Fruit fly (Drosophila melanogaster): ENCODE measurements around the gene CG1628.

CG1628 gene

DNA sequence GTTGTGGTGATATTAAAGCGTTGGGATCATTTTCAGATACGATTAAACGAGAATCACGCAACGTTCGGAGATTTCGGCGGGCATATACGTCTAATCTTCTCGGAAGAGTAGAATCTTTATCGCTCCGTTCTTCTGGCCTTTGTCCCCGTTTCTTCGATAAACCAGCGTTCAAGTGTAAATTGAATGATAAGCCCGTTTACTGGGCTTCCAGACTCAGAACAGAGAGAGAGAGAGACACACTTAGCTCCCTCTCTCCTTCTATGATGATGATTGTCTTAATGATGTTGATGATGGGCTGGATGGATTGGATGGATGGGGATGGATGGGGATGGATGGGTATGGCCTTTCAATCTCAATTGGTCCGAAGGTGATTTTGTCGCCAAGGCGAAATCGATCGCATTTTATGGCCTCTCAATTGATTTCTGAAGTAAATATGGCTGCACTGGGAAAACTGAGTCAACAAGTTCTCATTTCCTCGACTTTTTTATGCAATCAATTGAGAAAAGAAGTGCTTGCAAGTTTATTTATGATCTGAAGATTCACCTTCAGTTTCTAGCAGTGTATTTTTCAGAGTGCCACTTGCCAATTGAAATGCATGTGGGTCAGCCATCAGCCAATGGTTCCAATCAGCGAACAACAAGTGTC, 21.9 kb downstream of the CG1628 start (continued):
- TF ChIP-seq CG6163 (GFP tag; IDR thresholded peaks at IDR 0.05) (peak; percentile 35; the same call in 1 of the 3 replicates), esn (GFP tag; optimal IDR thresholded peaks at IDR 0.05) (no peak), spab (GFP tag; optimal IDR thresholded peaks at IDR 0.05) (peak; percentile 15), Sox15 (GFP tag; optimal IDR thresholded peaks at IDR 0.05) (no peak), pdm3 (GFP tag; optimal IDR thresholded peaks at IDR 0.05) (peak; percentile 34), Eip75B (GFP tag; optimal IDR thresholded peaks at IDR 0.05) (no peak), CG32006 (GFP tag; optimal IDR thresholded peaks at IDR 0.05) (peak; percentile 20), CG34406 (GFP tag; optimal IDR thresholded peaks at IDR 0.05) (peak; percentile 33), CG8319 (GFP tag; optimal IDR thresholded peaks at IDR 0.05) (no peak), CG11762 (GFP tag; optimal IDR thresholded peaks at IDR 0.05; ENCODE audit: insufficient read depth) (no peak), Eip78C (GFP tag) (peak; percentile 87), Ets96B (tag; optimal IDR thresholded peaks at IDR 0.05) (peak; percentile 38), dac (GFP tag; optimal IDR thresholded peaks at IDR 0.05) (no peak), CG1621 (tag; optimal IDR thresholded peaks at IDR 0.05) (peak; percentile 18), fd85E (GFP tag; optimal IDR thresholded peaks at IDR 0.05) (no peak), Ets21C (GFP tag; optimal IDR thresholded peaks at IDR 0.05) (no peak), acj6 (GFP tag; optimal IDR thresholded peaks at IDR 0.05) (peak; percentile 38), Blimp-1 (GFP tag; optimal IDR thresholded peaks at IDR 0.05) (no peak), net (GFP tag; optimal IDR thresholded peaks at IDR 0.05) (peak; percentile 14), Hr4 (GFP tag; optimal IDR thresholded peaks at IDR 0.05) (peak; percentile 20), achi (GFP tag; optimal IDR thresholded peaks at IDR 0.05) (peak; percentile 18), CG10631 (GFP tag; optimal IDR thresholded peaks at IDR 0.05) (peak; percentile 30)

DNA sequence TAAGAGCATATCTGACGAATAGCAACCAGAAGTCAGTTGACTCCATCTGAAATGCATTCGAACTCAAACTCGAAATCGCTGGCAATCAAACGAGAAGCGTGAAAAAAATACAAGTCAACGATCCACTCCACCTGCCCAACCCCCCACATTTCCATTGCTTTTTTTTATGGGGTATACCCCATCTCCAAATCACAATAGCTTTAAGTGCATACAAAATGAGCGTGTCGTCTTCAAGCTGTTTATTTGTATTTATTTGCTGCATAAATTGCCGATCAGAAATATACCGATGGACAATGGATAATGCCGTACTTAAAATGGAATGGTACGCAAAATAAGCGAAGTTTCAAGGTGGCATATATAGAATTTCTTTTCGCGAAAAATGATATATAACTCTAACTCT, 22.9 kb downstream of the CG1628 start:
- TF ChIP-seq eg (GFP tag; IDR thresholded peaks at IDR 0.05) = 0 out of 3 replicates have a peak, but pooled peaks have one; percentile 9
- TF ChIP-seq CG6808 (GFP tag; optimal IDR thresholded peaks at IDR 0.05) = no peak
- TF ChIP-seq CG11902 (GFP tag; optimal IDR thresholded peaks at IDR 0.05) = no peak

DNA sequence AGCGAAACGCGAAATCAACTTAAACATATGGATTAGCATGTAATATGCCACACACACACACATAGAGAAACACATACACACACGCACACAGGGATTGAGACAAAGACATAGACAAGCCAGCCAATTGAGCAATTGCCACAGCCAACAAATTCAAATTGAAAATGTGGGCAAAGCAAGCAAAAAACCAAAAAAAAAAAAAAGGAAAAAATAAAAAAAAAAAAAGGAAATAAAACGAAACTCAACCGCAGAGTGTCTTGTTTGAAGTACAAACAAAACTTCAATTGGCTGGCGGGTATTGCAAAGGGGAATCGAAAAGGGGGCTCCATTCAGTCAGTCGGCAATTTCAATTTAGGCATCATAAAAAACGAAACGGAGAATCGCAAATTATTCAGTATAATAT, 24.7 kb downstream of the CG1628 start:
- TF ChIP-seq Smox (GFP tag; optimal IDR thresholded peaks at IDR 0.05) (no peak), CG6163 (GFP tag; IDR thresholded peaks at IDR 0.05) (peak; percentile 63; the same call in 2 of the 3 replicates), CG6276 (GFP tag; optimal IDR thresholded peaks at IDR 0.05) (peak; percentile 64), lz (GFP tag; optimal IDR thresholded peaks at IDR 0.05) (no peak), CG1621 (tag; optimal IDR thresholded peaks at IDR 0.05) (no peak), Eip78C (GFP tag) (no peak), topi (GFP tag; optimal IDR thresholded peaks at IDR 0.05) (no peak), Eip75B (GFP tag; optimal IDR thresholded peaks at IDR 0.05) (no peak), Lpt (GFP tag; optimal IDR thresholded peaks at IDR 0.05) (peak; percentile 40), CG15336 (GFP tag; IDR thresholded peaks at IDR 0.05) (peak; percentile 79), CG8119 (GFP tag; IDR thresholded peaks at IDR 0.05) (peak; percentile 80), dsx (GFP tag; optimal IDR thresholded peaks at IDR 0.05; ENCODE audit: poor library complexity, severe bottlenecking) (no peak), esn (GFP tag; optimal IDR thresholded peaks at IDR 0.05) (no peak), eg (GFP tag; IDR thresholded peaks at IDR 0.05) (peak; percentile 89), Gug (GFP tag; IDR thresholded peaks at IDR 0.05) (0 out of 2 replicates have a peak, but pooled peaks have one; percentile 41), svp (GFP tag) (peak; percentile 1), ss (GFP tag; optimal IDR thresholded peaks at IDR 0.05) (no peak), net (GFP tag; optimal IDR thresholded peaks at IDR 0.05) (peak; percentile 0)

DNA sequence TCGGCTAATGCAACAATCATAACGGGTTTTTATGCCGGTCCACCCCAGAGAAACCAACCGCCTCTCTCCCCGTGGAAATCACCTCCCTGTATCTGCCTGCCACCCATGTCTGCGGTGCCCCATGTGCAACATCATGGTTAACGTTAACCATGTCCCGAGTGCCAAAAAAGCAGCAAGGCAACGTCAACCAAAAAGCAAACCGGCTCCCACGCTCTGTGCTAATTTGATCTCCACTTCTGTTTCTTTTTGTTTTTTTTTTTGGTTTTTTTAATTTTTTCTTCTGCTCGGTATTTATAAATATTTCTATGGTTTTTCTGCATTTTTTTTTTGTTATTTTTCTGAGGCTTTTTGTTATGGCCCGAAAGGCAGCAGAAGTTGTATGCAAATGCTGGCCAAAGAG, 25.5 kb downstream of the CG1628 start:
- TF ChIP-seq esn (GFP tag; optimal IDR thresholded peaks at IDR 0.05) (no peak), dsx (GFP tag; optimal IDR thresholded peaks at IDR 0.05; ENCODE audit: poor library complexity, severe bottlenecking) (no peak), CG8119 (GFP tag; IDR thresholded peaks at IDR 0.05) (peak; percentile 14; the same call in 1 of the 3 replicates), CG3032 (tag; optimal IDR thresholded peaks at IDR 0.05) (no peak), CG11762 (GFP tag; optimal IDR thresholded peaks at IDR 0.05; ENCODE audit: insufficient read depth) (no peak), fkh (GFP tag; optimal IDR thresholded peaks at IDR 0.05) (no peak), CG6854 (GFP tag; optimal IDR thresholded peaks at IDR 0.05) (no peak), eg (GFP tag; IDR thresholded peaks at IDR 0.05) (peak; percentile 56; the same call in 1 of the 3 replicates), achi (GFP tag; optimal IDR thresholded peaks at IDR 0.05) (no peak), ss (GFP tag; optimal IDR thresholded peaks at IDR 0.05) (no peak), net (GFP tag; optimal IDR thresholded peaks at IDR 0.05) (no peak), Sox15 (GFP tag; optimal IDR thresholded peaks at IDR 0.05) (no peak), Met (GFP tag; optimal IDR thresholded peaks at IDR 0.05) (no peak), Sox14 (GFP tag; optimal IDR thresholded peaks at IDR 0.05) (no peak), CG7368 (GFP tag; optimal IDR thresholded peaks at IDR 0.05) (no peak), CG15336 (GFP tag; IDR thresholded peaks at IDR 0.05) (0 out of 2 replicates have a peak, but pooled peaks have one; percentile 7), dac (GFP tag; optimal IDR thresholded peaks at IDR 0.05) (no peak), CG8632 (GFP tag; optimal IDR thresholded peaks at IDR 0.05) (no peak), Hr38 (GFP tag; optimal IDR thresholded peaks at IDR 0.05) (no peak), Lpt (GFP tag; optimal IDR thresholded peaks at IDR 0.05) (no peak)
